Worm (Caenorhabditis elegans) whole organism, L4 larva: Measurements from ENCODE around the gene nspc-12.

Experiments used
- R02D3.7 ChIP-seq: fragments of 150-350 bp; sonication (generic microtip); optimal IDR thresholded peaks from 3 replicates; lab custom pipeline; 2014; ENCODE audit warnings: missing biosample characterization, missing genetic modification characterization
- aly-2 ChIP-seq: sonication (generic microtip); optimal IDR thresholded peaks from 2 replicates; lab custom pipeline; 2018; ENCODE audit warnings: missing biosample characterization, missing genetic modification characterization
- egl-27 ChIP-seq: sonication (generic microtip); optimal IDR thresholded peaks from 3 replicates; lab custom pipeline; 2017; ENCODE audit warnings: missing biosample characterization, missing genetic modification reagents, missing genetic modification characterization
- lir-3 ChIP-seq: sonication (generic microtip); optimal IDR thresholded peaks from 2 replicates; lab custom pipeline; 2016; ENCODE audit warnings: mild to moderate bottlenecking, missing genetic modification characterization, missing compliant biosample characterization
- madf-5 ChIP-seq, 2 experiments: fragments of 200-800 bp; sonication (Bioruptor generic); IDR thresholded peaks; 2 replicates each; pipeline ENCODE4 v1.3.6; 2022; ENCODE audit warnings: missing compliant biosample characterization in 2 of 2, missing genetic modification characterization in 2 of 2
- nhr-11 ChIP-seq: fragments of 150-350 bp; optimal IDR thresholded peaks from 2 replicates; lab custom pipeline; 2014; ENCODE audit warnings: missing biosample characterization, missing genetic modification characterization
- nhr-77 ChIP-seq: fragments of 150-350 bp; optimal IDR thresholded peaks from 2 replicates; lab custom pipeline; 2014; ENCODE audit warnings: missing biosample characterization, missing genetic modification characterization
- pqm-1 ChIP-seq: sonication (generic microtip); optimal IDR thresholded peaks from 2 replicates; lab custom pipeline; 2017; ENCODE audit warnings: missing biosample characterization, missing genetic modification characterization
- unc-39 ChIP-seq: sonication (generic microtip); optimal IDR thresholded peaks from 2 replicates; lab custom pipeline; 2017; ENCODE audit warnings: missing biosample characterization, missing genetic modification characterization
- unc-62 ChIP-seq, 3 experiments: fragments of 150-350 bp in 1 of 3; sonication (generic microtip); optimal IDR thresholded peaks in 2 of 3; peaks in 1 of 3; 1 replicate in 1 of 3; 2 replicates in 2 of 3; lab custom pipeline; 2014 to 2017; ENCODE audit warnings: missing biosample characterization in 3 of 3, missing genetic modification characterization in 3 of 3, missing genetic modification reagents in 3 of 3, missing genotype in 1 of 3

ce11 chrX:12406037-12406436 is 49.6 kb upstream of the nspc-12 start:
- TF ChIP-seq pqm-1 (tag; lab: Kevin White, UChicago), result no peak
- TF ChIP-seq madf-5 (GFP tag; IDR thresholded peaks at IDR 0.05; lab: Robert Waterston, UW), result no peak
- no peak for TF ChIP-seq unc-39 (tag; lab: Kevin White, UChicago)
- no peak for TF ChIP-seq aly-2
- no peak for TF ChIP-seq lir-3 (tag; lab: Kevin White, UChicago)
- no peak for TF ChIP-seq unc-62 (GFP tag; optimal IDR thresholded peaks at IDR 0.05 in 1 of 2; lab: Kevin White, UChicago)
- TF ChIP-seq unc-62 (tag; optimal IDR thresholded peaks at IDR 0.05; lab: Kevin White, UChicago), result no peak
- no peak for TF ChIP-seq nhr-77 (tag; lab: Kevin White, UChicago)
- TF ChIP-seq R02D3.7 (tag; lab: Kevin White, UChicago), result no peak
- no peak for TF ChIP-seq nhr-11
- TF ChIP-seq egl-27 (tag; lab: Kevin White, UChicago), result no peak
